Worm (Caenorhabditis elegans): Measurements from ENCODE around the gene ctsa-4.2.
"Not testable (repeated sequence)": the region's sequence is repeated elsewhere in the genome, so short reads cannot be mapped to it uniquely, and the experiment has no call there.

- TF ChIP-seq ztf-23 (GFP tag; IDR thresholded peaks at IDR 0.05); tab-1 (GFP tag; IDR thresholded peaks at IDR 0.05); klf-2 (GFP tag; conservative IDR thresholded peaks at IDR 0.05): not testable (repeated sequence)
Measured at ce11 chrIII:6627876-6628275, 15.5 kb downstream of the ctsa-4.2 start.

Measured in whole organism, midembryonic.